Fruit fly (Drosophila melanogaster) whole organism, embryonic: ENCODE data around the gene CG14984.

ENCODE experiments used
- Adf1 ChIP-seq: fragments of 200-800 bp; sonication (Bioruptor generic); IDR thresholded peaks from 2 replicates; pipeline ENCODE4 v1.3.6; 2022; ENCODE audit warnings: missing biosample characterization, missing genetic modification characterization
- CG11504 ChIP-seq: fragments of 200-800 bp; sonication (Bioruptor generic); optimal IDR thresholded peaks from 3 replicates; lab custom pipeline; 2019; ENCODE audit warnings: missing biosample characterization, mild to moderate bottlenecking, missing genetic modification characterization, moderate library complexity
- CG13123 ChIP-seq: fragments of 200-800 bp; sonication (Bioruptor generic); optimal IDR thresholded peaks from 2 replicates; lab custom pipeline; 2016; ENCODE audit warnings: missing biosample characterization, missing genetic modification characterization
- CG13894 ChIP-seq: fragments of 200-800 bp; sonication (Bioruptor generic); optimal IDR thresholded peaks from 3 replicates; lab custom pipeline; 2018; ENCODE audit warnings: missing biosample characterization, mild to moderate bottlenecking, missing genetic modification characterization, moderate library complexity
- CG14014 ChIP-seq: fragments of 200-800 bp; sonication (Bioruptor generic); IDR thresholded peaks from 2 replicates; pipeline ENCODE4 v1.3.6; 2022; ENCODE audit warnings: missing biosample characterization, missing genetic modification characterization
- CG17829 ChIP-seq: fragments of 200-800 bp; optimal IDR thresholded peaks from 2 replicates; lab custom pipeline; 2019; ENCODE audit warnings: missing biosample characterization, mild to moderate bottlenecking, missing genetic modification characterization, moderate library complexity
- CG31441 ChIP-seq: fragments of 200-800 bp; sonication (Bioruptor generic); IDR thresholded peaks from 2 replicates; pipeline ENCODE4 v1.3.6; 2022; ENCODE audit warnings: missing biosample characterization, missing genetic modification characterization
- CG3163 ChIP-seq: fragments of 200-800 bp; sonication (Bioruptor generic); optimal IDR thresholded peaks from 3 replicates; lab custom pipeline; 2016; ENCODE audit warnings: missing biosample characterization, missing genetic modification characterization
- CG34224 ChIP-seq: fragments of 200-800 bp; sonication (Bioruptor generic); IDR thresholded peaks from 3 replicates; pipeline ENCODE4 v1.3.6; 2022; ENCODE audit warnings: missing biosample characterization, missing genetic modification characterization; ENCODE audit not compliant: partially characterized antibody
- CG34376 ChIP-seq: fragments of 200-800 bp; sonication (Bioruptor generic); optimal IDR thresholded peaks from 2 replicates; lab custom pipeline; 2018; ENCODE audit warnings: missing biosample characterization, mild to moderate bottlenecking, missing genetic modification characterization
- CG3847 ChIP-seq: fragments of 200-800 bp; sonication (Bioruptor generic); IDR thresholded peaks from 2 replicates; pipeline ENCODE4 v1.3.6; 2022; ENCODE audit warnings: missing biosample characterization, missing genetic modification characterization
- CG6254 ChIP-seq: fragments of 200-800 bp; sonication (Bioruptor generic); optimal IDR thresholded peaks from 3 replicates; lab custom pipeline; 2017; ENCODE audit warnings: mild to moderate bottlenecking, missing biosample characterization, missing genetic modification reagents, missing genetic modification characterization
- CG6813 ChIP-seq: fragments of 200-800 bp; sonication (Bioruptor generic); optimal IDR thresholded peaks from 2 replicates; lab custom pipeline; 2017; ENCODE audit warnings: missing biosample characterization, missing genetic modification characterization, mild to moderate bottlenecking, moderate library complexity, missing genetic modification reagents
- CG7372 ChIP-seq: fragments of 200-800 bp; sonication (Bioruptor generic); IDR thresholded peaks from 2 replicates; pipeline ENCODE4 v1.3.6; 2022; ENCODE audit warnings: missing biosample characterization, missing genetic modification characterization
- CG7556 ChIP-seq: fragments of 200-800 bp; sonication (Bioruptor generic); optimal IDR thresholded peaks from 2 replicates; lab custom pipeline; 2017; ENCODE audit warnings: missing biosample characterization, mild to moderate bottlenecking, missing genetic modification characterization
- CG8089 ChIP-seq: fragments of 200-800 bp; sonication (Bioruptor generic); optimal IDR thresholded peaks from 3 replicates; lab custom pipeline; 2016; ENCODE audit warnings: missing biosample characterization, missing genetic modification characterization
- CG8281 ChIP-seq: fragments of 200-800 bp; sonication (Bioruptor generic); optimal IDR thresholded peaks from 2 replicates; lab custom pipeline; 2018; ENCODE audit warnings: missing biosample characterization, mild to moderate bottlenecking, missing genetic modification characterization, moderate library complexity
- CG8765 ChIP-seq: fragments of 200-800 bp; sonication (Bioruptor generic); IDR thresholded peaks from 2 replicates; pipeline ENCODE4 v1.3.6; 2022; ENCODE audit warnings: missing biosample characterization, missing genetic modification characterization
- CHES-1-like ChIP-seq: fragments of 200-800 bp; sonication (Bioruptor generic); optimal IDR thresholded peaks from 2 replicates; lab custom pipeline; 2016; ENCODE audit warnings: missing biosample characterization, missing genetic modification characterization
- Camta ChIP-seq: fragments of 200-800 bp; sonication (Bioruptor generic); optimal IDR thresholded peaks from 2 replicates; lab custom pipeline; 2016; ENCODE audit warnings: missing biosample characterization, missing genetic modification characterization
- Ets65A ChIP-seq: fragments of 200-800 bp; sonication (Bioruptor generic); peaks from one replicate; lab custom pipeline; 2016; ENCODE audit warnings: missing biosample characterization, missing genetic modification characterization
- H15 ChIP-seq: fragments of 200-800 bp; sonication (Bioruptor generic); IDR thresholded peaks from 3 replicates; pipeline ENCODE4 v1.3.6; 2022; ENCODE audit warnings: missing biosample characterization, missing genetic modification characterization
- HHEX ChIP-seq: fragments of 200-800 bp; sonication (Bioruptor generic); optimal IDR thresholded peaks from 3 replicates; lab custom pipeline; 2017; ENCODE audit warnings: missing biosample characterization, mild to moderate bottlenecking, missing genetic modification characterization, missing genetic modification reagents
- HLH3B ChIP-seq: fragments of 200-800 bp; sonication (Bioruptor generic); IDR thresholded peaks from 2 replicates; pipeline ENCODE4 v1.3.6; 2022; ENCODE audit warnings: missing biosample characterization, missing genetic modification characterization
- Hey ChIP-seq: fragments of 200-800 bp; sonication (Bioruptor generic); optimal IDR thresholded peaks from 3 replicates; lab custom pipeline; 2018; ENCODE audit warnings: missing biosample characterization, mild to moderate bottlenecking, missing genetic modification characterization
- HmgZ ChIP-seq: fragments of 200-800 bp; sonication (Bioruptor generic); optimal IDR thresholded peaks from 2 replicates; lab custom pipeline; 2018; ENCODE audit warnings: missing biosample characterization, mild to moderate bottlenecking, missing genetic modification characterization
- Hmx ChIP-seq: fragments of 200-800 bp; sonication (Bioruptor generic); optimal IDR thresholded peaks from 2 replicates; lab custom pipeline; 2016; ENCODE audit warnings: missing biosample characterization, missing genetic modification characterization
- Hr39 ChIP-seq: fragments of >200 bp; optimal IDR thresholded peaks from 2 replicates; lab custom pipeline; 2017
- Mes4 ChIP-seq: fragments of 200-800 bp; sonication (Bioruptor generic); optimal IDR thresholded peaks from 2 replicates; lab custom pipeline; 2016; ENCODE audit warnings: missing biosample characterization, missing genetic modification characterization
- Ravus ChIP-seq: fragments of 200-800 bp; sonication (Bioruptor generic); IDR thresholded peaks from 2 replicates; pipeline ENCODE4 v1.3.6; 2022; ENCODE audit warnings: missing biosample characterization, missing genetic modification characterization
- ato ChIP-seq: fragments of 200-800 bp; sonication (Bioruptor generic); IDR thresholded peaks from 2 replicates; pipeline ENCODE4 v1.3.6; 2022; ENCODE audit warnings: missing biosample characterization, missing genetic modification characterization; ENCODE audit not compliant: partially characterized antibody
- chn ChIP-seq: fragments of 200-800 bp; sonication (Bioruptor generic); optimal IDR thresholded peaks from 2 replicates; lab custom pipeline; 2016; ENCODE audit warnings: missing biosample characterization, missing genetic modification characterization
- crol ChIP-seq: fragments of 200-800 bp; sonication (Bioruptor generic); IDR thresholded peaks from 2 replicates; pipeline ENCODE4 v1.3.6; 2022; ENCODE audit warnings: missing biosample characterization, missing genetic modification characterization
- dan ChIP-seq: fragments of 200-800 bp; sonication (Bioruptor generic); IDR thresholded peaks from 2 replicates; pipeline ENCODE4 v1.3.6; 2022; ENCODE audit warnings: missing biosample characterization, missing genetic modification characterization
- gcm2 ChIP-seq: fragments of 200-800 bp; sonication (Bioruptor generic); optimal IDR thresholded peaks from 2 replicates; lab custom pipeline; 2016; ENCODE audit warnings: missing biosample characterization, missing genetic modification characterization
- gfzf ChIP-seq: fragments of 200-800 bp; sonication (Bioruptor generic); optimal IDR thresholded peaks from 2 replicates; lab custom pipeline; 2016; ENCODE audit warnings: missing biosample characterization, mild to moderate bottlenecking, missing genetic modification characterization, moderate library complexity
- onecut ChIP-seq: fragments of 200-800 bp; sonication (Bioruptor generic); IDR thresholded peaks from 2 replicates; pipeline ENCODE4 v1.3.6; 2022; ENCODE audit warnings: missing biosample characterization, missing genetic modification characterization
- pho ChIP-seq: fragments of 200-800 bp; sonication (Bioruptor generic); optimal IDR thresholded peaks from 2 replicates; lab custom pipeline; 2016; ENCODE audit warnings: missing biosample characterization, missing genetic modification characterization
- prd ChIP-seq, 3 experiments: fragments of >200 bp in 2 of 3; fragments of 200-800 bp in 1 of 3; sonication (Bioruptor generic) in 1 of 3; optimal IDR thresholded peaks in 2 of 3; IDR thresholded peaks in 1 of 3; 2 replicates in 2 of 3; 3 replicates in 1 of 3; pipeline versions ENCODE4 v1.3.6 to Lab custom; 2017 to 2022; ENCODE audit warnings: missing biosample characterization in 1 of 3, missing genetic modification characterization in 1 of 3
- sc ChIP-seq, 3 experiments: fragments of >200 bp in 2 of 3; fragments of 200-800 bp in 1 of 3; sonication (Bioruptor generic) in 1 of 3; optimal IDR thresholded peaks; 2 replicates in 2 of 3; 3 replicates in 1 of 3; lab custom pipeline; 2017; ENCODE audit warnings: mild to moderate bottlenecking in 1 of 3, missing biosample characterization in 1 of 3, missing genetic modification characterization in 1 of 3, missing genetic modification reagents in 1 of 3
- sim ChIP-seq: fragments of 200-800 bp; sonication (Bioruptor generic); IDR thresholded peaks from 2 replicates; pipeline ENCODE4 v1.3.6; 2022; ENCODE audit warnings: missing biosample characterization, missing genetic modification characterization
- slou ChIP-seq: fragments of 200-800 bp; sonication (Bioruptor generic); optimal IDR thresholded peaks from 3 replicates; lab custom pipeline; 2016; ENCODE audit warnings: missing biosample characterization, missing genetic modification characterization
- sob ChIP-seq: fragments of 200-800 bp; sonication (Bioruptor generic); IDR thresholded peaks from 2 replicates; pipeline ENCODE4 v1.3.6; 2022; ENCODE audit warnings: missing biosample characterization, missing genetic modification characterization
- tin ChIP-seq: fragments of 200-800 bp; sonication (Bioruptor generic); optimal IDR thresholded peaks from 3 replicates; lab custom pipeline; 2016; ENCODE audit warnings: missing biosample characterization, missing genetic modification characterization
- tll ChIP-seq, 2 experiments: fragments of 200-800 bp in 1 of 2; fragments of >200 bp in 1 of 2; sonication (Bioruptor generic) in 1 of 2; optimal IDR thresholded peaks; 2 replicates each; lab custom pipeline; 2017 to 2019; ENCODE audit warnings: missing biosample characterization in 2 of 2, missing genetic modification characterization in 2 of 2, mild to moderate bottlenecking in 1 of 2, moderate library complexity in 1 of 2
- ttk ChIP-seq: fragments of 200-800 bp; sonication (Bioruptor generic); IDR thresholded peaks from 2 replicates; pipeline ENCODE4 v2.1.2; 2022; ENCODE audit warnings: missing biosample characterization, missing genetic modification characterization
- vfl ChIP-seq: fragments of 200-800 bp; sonication (Bioruptor generic); optimal IDR thresholded peaks from 2 replicates; lab custom pipeline; 2016; ENCODE audit warnings: missing biosample characterization, missing genetic modification characterization
- yki ChIP-seq: fragments of >200 bp; optimal IDR thresholded peaks from 3 replicates; lab custom pipeline; 2018
- z ChIP-seq: fragments of 200-800 bp; sonication (Bioruptor generic); IDR thresholded peaks from 3 replicates; pipeline ENCODE4 v1.3.6; 2022; ENCODE audit warnings: missing biosample characterization, missing genetic modification characterization
- zen2 ChIP-seq: fragments of 200-800 bp; sonication (Bioruptor generic); IDR thresholded peaks from 3 replicates; pipeline ENCODE4 v1.3.6; 2022; ENCODE audit warnings: missing biosample characterization, missing genetic modification characterization; ENCODE audit not compliant: partially characterized antibody

CG14984 gene

DNA sequence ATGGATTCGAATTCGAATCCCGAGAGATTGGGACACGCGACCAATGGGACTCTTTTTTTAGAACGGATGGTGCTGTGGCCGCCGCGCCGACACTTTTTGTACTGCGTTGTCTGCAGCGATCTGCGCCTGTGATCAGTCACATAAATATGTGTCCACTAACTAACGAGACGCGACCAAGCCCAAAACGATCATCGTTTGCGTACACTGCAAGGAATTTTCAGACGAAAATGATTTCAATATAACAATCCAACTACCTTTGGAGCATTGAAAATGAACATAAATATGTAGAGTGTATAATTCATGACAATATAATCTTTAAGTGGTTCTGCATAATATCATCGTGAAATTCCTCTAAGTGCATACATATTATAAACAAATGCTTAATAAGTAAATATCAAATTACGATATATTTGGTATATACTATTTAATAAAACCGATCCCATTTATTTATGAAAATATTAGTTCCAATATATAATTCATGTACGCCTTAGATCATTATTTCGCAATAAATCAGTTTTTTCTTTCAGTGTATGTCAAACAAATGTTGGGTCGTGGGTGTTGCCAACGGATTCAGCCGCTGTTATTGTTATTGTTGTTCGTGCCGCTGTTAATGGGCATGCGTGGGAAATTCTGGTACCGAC lies 16.7 kb downstream of the CG14984 start, which contains the start of gene Eip63F-1 (continued):
- TF ChIP-seq gfzf (GFP tag; lab: Kevin White, UChicago) = no peak
- no peak; the same call in 1 of the 2 replicates for TF ChIP-seq ttk (GFP tag; lab: Robert Waterston, UW)
- no peak for TF ChIP-seq sc (optimal IDR thresholded peaks at IDR 0.05; lab: Kevin White, UChicago)
- peak; percentile 2 for TF ChIP-seq sc (GFP tag; optimal IDR thresholded peaks at IDR 0.05; lab: Kevin White, UChicago)
- no peak for TF ChIP-seq prd (optimal IDR thresholded peaks at IDR 0.05; lab: Kevin White, UChicago)
- 0 out of 3 replicates have a peak, but pooled peaks have one; percentile 12 for TF ChIP-seq prd (GFP tag; IDR thresholded peaks at IDR 0.05; lab: Robert Waterston, UW)
- 0 out of 2 replicates have a peak, but pooled peaks have one; percentile 42 for TF ChIP-seq CG3847 (GFP tag; lab: Robert Waterston, UW)
- TF ChIP-seq CHES-1-like (GFP tag; lab: Kevin White, UChicago) = peak; percentile 9
- TF ChIP-seq crol (GFP tag; lab: Robert Waterston, UW) = no peak
- peak; percentile 38 for TF ChIP-seq CG8281 (tag; lab: Kevin White, UChicago)
- TF ChIP-seq Ravus (GFP tag; lab: Robert Waterston, UW) = peak; percentile 12; the same call in 1 of the 2 replicates
- TF ChIP-seq CG8089 (GFP tag; lab: Kevin White, UChicago) = no peak
- no peak for TF ChIP-seq z (GFP tag; lab: Robert Waterston, UW)
- peak; percentile 22 for TF ChIP-seq CG34376 (GFP tag; lab: Kevin White, UChicago)
- peak; percentile 63 for TF ChIP-seq Ets65A
- 0 out of 2 replicates have a peak, but pooled peaks have one; percentile 16 for TF ChIP-seq CG7372 (GFP tag; lab: Robert Waterston, UW)
- TF ChIP-seq H15 (GFP tag; lab: Robert Waterston, UW) = no peak
- peak; percentile 56 for TF ChIP-seq HLH3B (GFP tag; lab: Robert Waterston, UW)
- no peak for TF ChIP-seq Hmx (GFP tag; lab: Kevin White, UChicago)
- TF ChIP-seq vfl (GFP tag; lab: Kevin White, UChicago) = no peak
- TF ChIP-seq chn = no peak
- no peak for TF ChIP-seq Hey (tag; lab: Kevin White, UChicago)
- no peak for TF ChIP-seq Adf1 (GFP tag; lab: Robert Waterston, UW)
- peak; percentile 48 for TF ChIP-seq CG17829 (tag; lab: Kevin White, UChicago)
- peak; percentile 28 for TF ChIP-seq CG6254 (GFP tag; lab: Kevin White, UChicago)
- TF ChIP-seq onecut (GFP tag; lab: Robert Waterston, UW) = no peak
- TF ChIP-seq CG3163 (GFP tag; lab: Kevin White, UChicago) = no peak
- TF ChIP-seq sim (GFP tag; lab: Robert Waterston, UW) = no peak
- no peak for TF ChIP-seq zen2
- peak; percentile 46 for TF ChIP-seq HmgZ
- TF ChIP-seq CG6813 (GFP tag; lab: Kevin White, UChicago) = no peak
- TF ChIP-seq ato (GFP tag; lab: Robert Waterston, UW) = no peak
- peak; percentile 55 for TF ChIP-seq tin (GFP tag; lab: Kevin White, UChicago)
- TF ChIP-seq Hr39 = no peak
- no peak for TF ChIP-seq sob (GFP tag; lab: Robert Waterston, UW)
- no peak for TF ChIP-seq gcm2
- TF ChIP-seq pho = no peak
- no peak for TF ChIP-seq tll (GFP tag; optimal IDR thresholded peaks at IDR 0.05; lab: Kevin White, UChicago)
- TF ChIP-seq dan (GFP tag; lab: Robert Waterston, UW) = no peak
- peak; percentile 61 for TF ChIP-seq CG31441 (GFP tag; lab: Robert Waterston, UW)
- TF ChIP-seq slou (GFP tag; lab: Kevin White, UChicago) = no peak
- no peak for TF ChIP-seq Camta (GFP tag; lab: Kevin White, UChicago)
- TF ChIP-seq CG8765 (GFP tag; lab: Robert Waterston, UW) = no peak
- TF ChIP-seq CG13894 (tag; lab: Kevin White, UChicago) = no peak
- peak; percentile 4 for TF ChIP-seq CG13123
- no peak for TF ChIP-seq yki
- no peak for TF ChIP-seq CG34224
- peak; percentile 74 for TF ChIP-seq HHEX
- peak; percentile 86 for TF ChIP-seq CG11504 (tag; lab: Kevin White, UChicago)
- peak; percentile 29; the same call in 1 of the 2 replicates for TF ChIP-seq CG14014 (GFP tag; lab: Robert Waterston, UW)
- TF ChIP-seq Mes4 (GFP tag; lab: Kevin White, UChicago) = no peak
- TF ChIP-seq CG7556 (GFP tag; lab: Kevin White, UChicago) = peak; percentile 68
